Worm (Caenorhabditis elegans) whole organism, early embryonic: ENCODE measurements around the gene srbc-56.

Source experiments
- B0310.2 ChIP-seq: sonication (generic microtip); optimal IDR thresholded peaks from 2 replicates; lab custom pipeline; 2016; ENCODE audit warnings: mild to moderate bottlenecking, missing genetic modification characterization, missing compliant biosample characterization
- F13C5.2 ChIP-seq: sonication (generic microtip); optimal IDR thresholded peaks from 2 replicates; lab custom pipeline; 2017; ENCODE audit warnings: mild to moderate bottlenecking, missing genetic modification characterization, inconsistent platforms, missing compliant biosample characterization
- aly-1 ChIP-seq: sonication (generic microtip); optimal IDR thresholded peaks from 2 replicates; lab custom pipeline; 2016; ENCODE audit warnings: missing genetic modification characterization, missing compliant biosample characterization
- ama-1 ChIP-seq: fragments of 150-350 bp; optimal IDR thresholded peaks from 2 replicates; lab custom pipeline; 2014
- ceh-13 ChIP-seq: fragments of 200-800 bp; sonication (Bioruptor generic); optimal IDR thresholded peaks from 2 replicates; lab custom pipeline; 2018; ENCODE audit warnings: mild to moderate bottlenecking, missing genetic modification characterization, missing compliant biosample characterization
- ceh-36 ChIP-seq: sonication (generic microtip); optimal IDR thresholded peaks from 2 replicates; lab custom pipeline; 2016; ENCODE audit warnings: missing genetic modification characterization, inconsistent platforms, missing compliant biosample characterization
- ets-7 ChIP-seq: sonication (generic microtip); optimal IDR thresholded peaks from 2 replicates; lab custom pipeline; 2016; ENCODE audit warnings: missing genotype, missing genetic modification characterization, missing compliant biosample characterization
- flt-1 ChIP-seq: fragments of 200-800 bp; sonication (Bioruptor generic); IDR thresholded peaks from 2 replicates; pipeline ENCODE4 v1.3.6; 2022; ENCODE audit warnings: missing genetic modification characterization, missing compliant biosample characterization
- hmbx-1 ChIP-seq: sonication (generic microtip); optimal IDR thresholded peaks from 2 replicates; lab custom pipeline; 2016; ENCODE audit warnings: mild to moderate bottlenecking, missing genetic modification characterization, missing compliant biosample characterization
- hmg-4 ChIP-seq: fragments of 200-800 bp; sonication (Bioruptor generic); optimal IDR thresholded peaks from 2 replicates; lab custom pipeline; 2018; ENCODE audit warnings: mild to moderate bottlenecking, missing genetic modification characterization, missing compliant biosample characterization
- hnd-1 ChIP-seq: sonication (generic microtip); optimal IDR thresholded peaks from 2 replicates; lab custom pipeline; 2016; ENCODE audit warnings: missing genetic modification characterization, missing compliant biosample characterization
- pes-1 ChIP-seq: fragments of 200-800 bp; sonication (Bioruptor generic); IDR thresholded peaks from 2 replicates; pipeline ENCODE4 v1.3.6; 2022; ENCODE audit warnings: missing genetic modification reagents, missing genetic modification characterization, missing compliant biosample characterization
- scrt-1 ChIP-seq: fragments of 200-800 bp; sonication (Bioruptor generic); IDR thresholded peaks from 2 replicates; pipeline ENCODE4 v1.3.6; 2022; ENCODE audit warnings: missing genetic modification characterization, missing compliant biosample characterization
- sea-1 ChIP-seq: fragments of 200-800 bp; sonication (Bioruptor generic); conservative IDR thresholded peaks from 2 replicates; pipeline ENCODE4 v1.3.6; 2022; ENCODE audit warnings: missing genetic modification characterization, missing compliant biosample characterization
- tbx-11 ChIP-seq: fragments of 200-800 bp; sonication (Bioruptor generic); IDR thresholded peaks from 2 replicates; pipeline ENCODE4 v1.3.6; 2022; ENCODE audit warnings: missing genetic modification characterization, missing compliant biosample characterization
- tbx-37 ChIP-seq: fragments of 200-800 bp; sonication (Bioruptor generic); conservative IDR thresholded peaks from 2 replicates; pipeline ENCODE4 v1.3.6; 2022; ENCODE audit warnings: missing genetic modification reagents, missing genetic modification characterization, missing compliant biosample characterization
- tra-4 ChIP-seq: sonication (generic microtip); optimal IDR thresholded peaks from 2 replicates; lab custom pipeline; 2017; ENCODE audit warnings: missing genetic modification characterization, missing compliant biosample characterization

The srbc-56 gene

ce11 chrV:15831586-15831985 lies at the start of gene srbc-56:
Gene srbc-56 (minus strand): TSS chrV:15831686.
- TF ChIP-seq tbx-11: no peak
- no peak for TF ChIP-seq sea-1
- TF ChIP-seq F13C5.2: no peak
- TF ChIP-seq ceh-36: no peak
- no peak for TF ChIP-seq B0310.2
- no peak for TF ChIP-seq ets-7 (tag; lab: Kevin White, UChicago)
- no peak for TF ChIP-seq hmbx-1 (tag; lab: Kevin White, UChicago)
- TF ChIP-seq aly-1 (tag; lab: Kevin White, UChicago): no peak
- TF ChIP-seq flt-1 (GFP tag; lab: Robert Waterston, UW): no peak
- no peak for TF ChIP-seq hnd-1 (tag; lab: Kevin White, UChicago)

ce11 chrV:15880705-15881104 lies 49.2 kb upstream of the srbc-56 start:
- TF ChIP-seq F13C5.2 (no peak), ets-7 (tag; lab: Kevin White, UChicago) (no peak), hmg-4 (no peak), B0310.2 (no peak), hnd-1 (tag; lab: Kevin White, UChicago) (no peak), ceh-36 (no peak)

DNA sequence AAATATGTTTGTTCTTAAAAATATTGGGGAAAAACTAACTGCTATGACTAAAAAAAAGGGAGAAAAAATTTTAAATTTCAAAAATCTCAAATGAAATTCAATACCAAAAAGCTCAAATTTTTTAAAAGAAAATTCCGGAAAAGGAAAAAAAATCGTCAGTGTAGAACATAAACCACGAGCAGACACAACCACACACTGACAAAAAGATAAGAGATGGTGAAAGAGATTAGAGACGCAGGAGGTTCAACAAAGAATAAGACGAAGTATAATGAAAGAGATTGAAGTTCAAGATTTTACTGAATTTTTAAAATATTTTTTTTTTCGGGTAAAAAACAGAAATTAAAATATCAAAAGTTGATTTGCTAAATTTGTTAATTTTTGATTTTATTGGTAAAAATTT lies 48.5 kb upstream of the srbc-56 start:
- TF ChIP-seq scrt-1 (no peak), pes-1 (no peak), ama-1 (lab: Kevin White, UChicago) (no peak), sea-1 (no peak)

DNA sequence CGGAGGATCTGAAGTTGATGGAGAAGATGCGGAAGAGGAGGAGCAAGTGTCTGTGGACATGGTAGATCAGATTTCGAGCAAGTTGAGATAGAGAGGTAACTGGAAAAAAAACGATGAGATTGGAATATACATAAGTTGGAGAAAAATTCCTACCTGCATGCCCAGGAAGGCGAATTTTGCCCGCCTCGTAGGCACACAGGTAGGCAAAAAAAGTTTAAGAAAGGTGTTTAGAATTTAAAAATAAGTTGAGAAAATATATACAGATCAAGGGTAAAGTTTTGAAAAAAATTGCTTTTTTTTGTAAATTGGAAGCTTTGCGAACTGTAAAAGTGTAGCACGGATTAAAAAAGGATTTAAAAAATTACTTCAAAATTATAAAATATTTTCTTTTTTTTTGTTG lies 48.0 kb upstream of the srbc-56 start, which contains the start of gene nhr-84:
nhr-84 (minus strand) TSS at position 101 of the 400 bp plus-strand sequence.
- TF ChIP-seq F13C5.2 (no peak), tra-4 (tag; lab: Kevin White, UChicago) (no peak), tbx-11 (no peak), ceh-13 (GFP tag; lab: Kevin White, UChicago) (no peak), flt-1 (GFP tag; lab: Robert Waterston, UW) (no peak), scrt-1 (no peak), B0310.2 (no peak), aly-1 (tag; lab: Kevin White, UChicago) (no peak), ceh-36 (no peak), hmg-4 (no peak), ets-7 (tag; lab: Kevin White, UChicago) (no peak), pes-1 (no peak)

DNA sequence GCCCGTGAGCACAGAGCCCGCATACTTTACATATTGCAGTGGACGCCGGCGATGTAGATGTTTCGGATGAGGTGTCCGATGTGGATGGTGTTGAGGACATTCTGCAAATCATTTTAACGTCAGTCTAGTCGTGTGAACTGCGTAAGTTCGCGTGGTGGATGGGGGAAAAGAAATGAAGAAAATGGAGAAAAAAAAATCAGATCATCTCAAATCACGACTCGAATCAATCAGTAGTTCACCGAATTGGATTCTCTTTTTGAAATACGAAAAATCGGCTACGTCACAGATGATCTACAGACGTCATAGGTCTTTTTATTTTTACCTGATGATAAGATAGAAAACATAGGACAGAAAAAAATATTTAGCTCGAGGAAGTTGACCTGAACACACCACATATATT lies 44.8 kb upstream of the srbc-56 start, which contains the start of gene nhr-102:
nhr-102 (minus strand) TSS at position 101 of the 400 bp plus-strand sequence.
- TF ChIP-seq scrt-1 (no peak), hmg-4 (no peak), ceh-36 (no peak), hnd-1 (tag; lab: Kevin White, UChicago) (no peak), pes-1 (no peak), ama-1 (lab: Kevin White, UChicago) (no peak)

DNA sequence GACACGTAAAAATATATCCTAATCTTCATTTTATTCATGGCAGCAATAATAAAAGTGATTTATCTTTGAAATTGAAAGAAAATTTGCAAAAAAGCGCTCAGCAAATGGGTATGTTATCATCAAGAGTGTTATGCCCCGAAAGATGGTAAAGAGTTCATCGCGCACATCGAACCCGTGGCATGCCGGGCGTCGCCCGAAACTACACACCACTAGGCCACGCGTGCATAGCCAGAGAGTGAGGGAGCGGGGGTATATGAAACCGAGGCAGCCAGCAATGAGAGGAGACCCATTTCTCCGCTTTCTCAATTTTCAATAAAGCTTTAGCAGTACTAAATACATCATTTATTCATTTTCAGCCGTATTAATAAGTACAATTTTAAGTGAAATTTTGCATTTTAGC lies 42.3 kb upstream of the srbc-56 start:
- TF ChIP-seq tbx-37 (GFP tag; lab: Robert Waterston, UW): peak; percentile 100
- peak; percentile 94 for TF ChIP-seq hmbx-1 (tag; lab: Kevin White, UChicago)
- TF ChIP-seq tbx-11: peak; percentile 100
- peak; percentile 100 for TF ChIP-seq scrt-1
- peak; percentile 100 for TF ChIP-seq F13C5.2
- peak; percentile 98 for TF ChIP-seq tra-4 (tag; lab: Kevin White, UChicago)
- no peak for TF ChIP-seq ama-1 (lab: Kevin White, UChicago)
- peak; percentile 100 for TF ChIP-seq flt-1 (GFP tag; lab: Robert Waterston, UW)
- TF ChIP-seq hmg-4: peak; percentile 99
- TF ChIP-seq ceh-36: peak; percentile 98
- TF ChIP-seq pes-1: peak; percentile 99
- peak; percentile 99 for TF ChIP-seq aly-1 (tag; lab: Kevin White, UChicago)
- peak; percentile 96 for TF ChIP-seq hnd-1 (tag; lab: Kevin White, UChicago)
- TF ChIP-seq B0310.2: peak; percentile 99
- TF ChIP-seq sea-1: peak; percentile 99
- peak; percentile 99 for TF ChIP-seq ceh-13 (GFP tag; lab: Kevin White, UChicago)
- peak; percentile 97 for TF ChIP-seq ets-7 (tag; lab: Kevin White, UChicago)

DNA sequence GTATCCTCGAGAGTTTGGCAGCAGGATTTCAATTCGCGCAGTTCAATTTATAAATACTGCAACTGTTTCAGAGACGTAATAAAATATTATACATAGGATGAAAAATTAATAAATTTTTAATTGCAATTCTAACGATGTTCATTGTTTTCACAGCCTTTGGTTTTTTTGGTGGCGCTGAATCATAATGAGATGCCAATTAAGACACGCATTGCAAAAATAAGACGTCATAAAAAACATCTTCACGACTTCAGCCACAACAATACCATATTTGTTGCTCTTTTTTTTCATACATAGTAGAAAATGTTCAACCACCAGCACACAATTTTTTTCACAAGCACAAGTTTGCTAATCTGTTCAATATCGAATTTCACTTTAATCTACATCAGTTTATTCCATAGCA lies 40.8 kb upstream of the srbc-56 start, which contains the start of gene str-56:
str-56 (plus strand) TSS at position 301 of the 400 bp plus-strand sequence.
- no peak for TF ChIP-seq ceh-36
- no peak for TF ChIP-seq sea-1

DNA sequence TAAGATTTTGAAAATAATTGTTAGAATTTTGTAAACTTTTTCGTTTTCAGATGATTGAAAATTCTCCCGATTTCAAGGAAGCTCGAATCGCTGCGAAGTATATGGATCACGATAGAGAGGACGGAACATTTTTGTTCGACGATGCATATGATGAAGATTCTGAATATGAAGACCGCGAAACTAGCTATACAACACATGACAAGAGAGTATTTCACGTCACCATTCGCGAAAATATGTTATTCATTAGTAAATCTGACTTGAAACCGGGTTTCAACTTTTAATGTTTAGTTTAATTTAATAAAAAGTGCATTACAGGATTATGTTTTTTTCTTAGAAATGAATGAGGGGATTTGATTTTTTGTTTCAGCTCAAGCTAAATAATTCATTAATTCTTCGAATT lies 38.9 kb upstream of the srbc-56 start, which contains the start of gene str-57:
str-57 (plus strand) TSS at position 301 of the 400 bp plus-strand sequence.
- no peak for TF ChIP-seq tra-4 (tag; lab: Kevin White, UChicago)
- TF ChIP-seq ceh-13 (GFP tag; lab: Kevin White, UChicago): no peak
- no peak for TF ChIP-seq tbx-11
- TF ChIP-seq F13C5.2: no peak
- TF ChIP-seq hmg-4: no peak
- TF ChIP-seq pes-1: no peak

ce11 chrV:15867373-15867772 lies 35.9 kb upstream of the srbc-56 start, which contains the start of gene fbxa-197:
Gene fbxa-197 (plus strand): TSS chrV:15867673.
- TF ChIP-seq ceh-36 (no peak), ets-7 (tag; lab: Kevin White, UChicago) (no peak), flt-1 (GFP tag; lab: Robert Waterston, UW) (no peak), sea-1 (no peak), ama-1 (lab: Kevin White, UChicago) (no peak), scrt-1 (no peak), ceh-13 (GFP tag; lab: Kevin White, UChicago) (no peak), B0310.2 (no peak), hmbx-1 (tag; lab: Kevin White, UChicago) (no peak), tbx-11 (no peak), F13C5.2 (no peak), aly-1 (tag; lab: Kevin White, UChicago) (no peak), hnd-1 (tag; lab: Kevin White, UChicago) (no peak), hmg-4 (no peak), tra-4 (tag; lab: Kevin White, UChicago) (no peak), tbx-37 (GFP tag; lab: Robert Waterston, UW) (no peak), pes-1 (no peak)
